Worm (Caenorhabditis elegans) whole organism, L2 larva: ENCODE data around the gene cnc-2.

Experiments
- gmeb-1 ChIP-seq: fragments of 150-350 bp; optimal IDR thresholded peaks from 2 replicates; lab custom pipeline; 2014; ENCODE audit warnings: missing biosample characterization, missing genetic modification characterization
- mdl-1 ChIP-seq, 2 experiments: fragments of 150-350 bp in 1 of 2; sonication (generic microtip) in 1 of 2; optimal IDR thresholded peaks; 2 replicates each; lab custom pipeline; 2017; ENCODE audit warnings: missing biosample characterization in 2 of 2, missing genetic modification characterization in 2 of 2
- nhr-129 ChIP-seq: fragments of 150-350 bp; optimal IDR thresholded peaks from 2 replicates; lab custom pipeline; 2014; ENCODE audit warnings: missing biosample characterization, missing genetic modification characterization
- nhr-21 ChIP-seq: fragments of 150-350 bp; optimal IDR thresholded peaks from 2 replicates; lab custom pipeline; 2014; ENCODE audit warnings: missing biosample characterization, missing genetic modification characterization
- sma-3 ChIP-seq: sonication (generic microtip); optimal IDR thresholded peaks from 2 replicates; lab custom pipeline; 2016; ENCODE audit warnings: missing genetic modification reagents, missing genetic modification characterization, missing compliant biosample characterization
- unc-62 ChIP-seq: fragments of 150-350 bp; optimal IDR thresholded peaks from 2 replicates; lab custom pipeline; 2014; ENCODE audit warnings: missing biosample characterization, missing genetic modification reagents, missing genetic modification characterization
- zag-1 ChIP-seq: fragments of 150-350 bp; optimal IDR thresholded peaks from 2 replicates; lab custom pipeline; 2014; ENCODE audit warnings: missing biosample characterization, missing genetic modification characterization

ce11 chrV:1468905-1469304 lies 18.9 kb upstream of the cnc-2 start:
- TF ChIP-seq gmeb-1 (tag; lab: Kevin White, UChicago), result no peak
- TF ChIP-seq mdl-1 (tag; optimal IDR thresholded peaks at IDR 0.05; lab: Kevin White, UChicago), result no peak
- no peak for TF ChIP-seq sma-3 (GFP tag; lab: Kevin White, UChicago)
- TF ChIP-seq unc-62 (GFP tag; lab: Kevin White, UChicago), result no peak
- no peak for TF ChIP-seq nhr-21 (tag; lab: Kevin White, UChicago)
- no peak for TF ChIP-seq zag-1 (tag; lab: Kevin White, UChicago)
- no peak for TF ChIP-seq nhr-129
